Worm (Caenorhabditis elegans): ENCODE measurements around the gene ZC239.17.
"Not testable (repeated sequence)": the region's sequence is repeated elsewhere in the genome, so short reads cannot be mapped to it uniquely, and the experiment has no call there.

The ZC239.17 gene

ce11 chrII:3230422-3230821, 4.7 kb upstream of the ZC239.17 start, which contains the start of gene srh-297:
Gene srh-297, minus strand, starts transcription at chrII:3230522.
- TF ChIP-seq flt-1 (GFP tag; IDR thresholded peaks at IDR 0.05) (no peak), med-1 (GFP tag; optimal IDR thresholded peaks at IDR 0.05; ENCODE audit: insufficient read depth) (no peak), tab-1 (GFP tag; IDR thresholded peaks at IDR 0.05) (no peak), T22C8.4 (GFP tag; IDR thresholded peaks at IDR 0.05) (no peak), klf-2 (GFP tag; conservative IDR thresholded peaks at IDR 0.05) (no peak)

ce11 chrII:3225200-3225599, 480 bp downstream of the ZC239.17 start, which contains the start of gene ZC239.16:
Gene ZC239.16, minus strand, starts transcription at chrII:3225319.
- TF ChIP-seq cog-1 (tag; optimal IDR thresholded peaks at IDR 0.05) (no peak), tab-1 (GFP tag; IDR thresholded peaks at IDR 0.05) (no peak), flt-1 (GFP tag; IDR thresholded peaks at IDR 0.05) (no peak), med-1 (GFP tag; optimal IDR thresholded peaks at IDR 0.05; ENCODE audit: insufficient read depth) (no peak), T22C8.4 (GFP tag; IDR thresholded peaks at IDR 0.05) (no peak), ztf-23 (GFP tag; IDR thresholded peaks at IDR 0.05) (no peak)

ce11 chrII:3224631-3225030, 1.0 kb downstream of the ZC239.17 start, which contains the start of gene ZC239.15:
Gene ZC239.15, minus strand, starts transcription at chrII:3224731.
- TF ChIP-seq T22C8.4 (GFP tag; IDR thresholded peaks at IDR 0.05) (no peak), cog-1 (tag; optimal IDR thresholded peaks at IDR 0.05) (no peak), ztf-29 (GFP tag; IDR thresholded peaks at IDR 0.05) (no peak), med-1 (GFP tag; optimal IDR thresholded peaks at IDR 0.05; ENCODE audit: insufficient read depth) (no peak), tab-1 (GFP tag; IDR thresholded peaks at IDR 0.05) (no peak), ztf-23 (GFP tag; IDR thresholded peaks at IDR 0.05) (no peak), ref-1 (GFP tag; conservative IDR thresholded peaks at IDR 0.05) (no peak), flt-1 (GFP tag; IDR thresholded peaks at IDR 0.05) (no peak), klf-2 (GFP tag; conservative IDR thresholded peaks at IDR 0.05) (no peak)

- no peak for TF ChIP-seq klf-2 (GFP tag; conservative IDR thresholded peaks at IDR 0.05)
- TF ChIP-seq flt-1 (GFP tag; IDR thresholded peaks at IDR 0.05) = no peak
- TF ChIP-seq med-1 (GFP tag; optimal IDR thresholded peaks at IDR 0.05; ENCODE audit: insufficient read depth) = no peak
- no peak for TF ChIP-seq T22C8.4 (GFP tag; IDR thresholded peaks at IDR 0.05)
- TF ChIP-seq ref-1 (GFP tag; conservative IDR thresholded peaks at IDR 0.05) = no peak
- no peak for TF ChIP-seq ztf-23 (GFP tag; IDR thresholded peaks at IDR 0.05)
Observed at ce11 chrII:3222686-3223085, 3.0 kb downstream of the ZC239.17 start, which contains the start of gene ZC239.13. Gene ZC239.13, minus strand, starts transcription at chrII:3222839.

ce11 chrII:3221730-3222129, 4.0 kb downstream of the ZC239.17 start, which contains the start of gene ZC239.14:
Gene ZC239.14, minus strand, starts transcription at chrII:3222034.
- no peak for TF ChIP-seq flt-1 (GFP tag; IDR thresholded peaks at IDR 0.05)
- TF ChIP-seq T22C8.4 (GFP tag; IDR thresholded peaks at IDR 0.05) = no peak
- TF ChIP-seq tab-1 (GFP tag; IDR thresholded peaks at IDR 0.05) = no peak
- no peak for TF ChIP-seq med-1 (GFP tag; optimal IDR thresholded peaks at IDR 0.05; ENCODE audit: insufficient read depth)
- TF ChIP-seq ztf-29 (GFP tag; IDR thresholded peaks at IDR 0.05) = no peak
- no peak for TF ChIP-seq cog-1 (tag; optimal IDR thresholded peaks at IDR 0.05)
- TF ChIP-seq ref-1 (GFP tag; conservative IDR thresholded peaks at IDR 0.05) = no peak
- no peak for TF ChIP-seq klf-2 (GFP tag; conservative IDR thresholded peaks at IDR 0.05)
- TF ChIP-seq ztf-23 (GFP tag; IDR thresholded peaks at IDR 0.05) = no peak

ce11 chrII:3220723-3221122, 5.0 kb downstream of the ZC239.17 start, which contains the start of gene ZC239.22:
Gene ZC239.22, minus strand, starts transcription at chrII:3220823.
- TF ChIP-seq ztf-29 (GFP tag; IDR thresholded peaks at IDR 0.05) (no peak), flt-1 (GFP tag; IDR thresholded peaks at IDR 0.05) (no peak), klf-2 (GFP tag; conservative IDR thresholded peaks at IDR 0.05) (no peak), T22C8.4 (GFP tag; IDR thresholded peaks at IDR 0.05) (no peak), cog-1 (tag; optimal IDR thresholded peaks at IDR 0.05) (no peak), ztf-23 (GFP tag; IDR thresholded peaks at IDR 0.05) (no peak), tab-1 (GFP tag; IDR thresholded peaks at IDR 0.05) (no peak), med-1 (GFP tag; optimal IDR thresholded peaks at IDR 0.05; ENCODE audit: insufficient read depth) (no peak), ref-1 (GFP tag; conservative IDR thresholded peaks at IDR 0.05) (no peak)

ce11 chrII:3215762-3216161, 9.9 kb downstream of the ZC239.17 start, which contains the start of gene ZC239.3:
Gene ZC239.3, plus strand, starts transcription at chrII:3216062.
- TF ChIP-seq flt-1 (GFP tag; IDR thresholded peaks at IDR 0.05); tab-1 (GFP tag; IDR thresholded peaks at IDR 0.05); cog-1 (tag; optimal IDR thresholded peaks at IDR 0.05): not testable (repeated sequence)

- TF ChIP-seq T22C8.4 (GFP tag; IDR thresholded peaks at IDR 0.05) (no peak), ref-1 (GFP tag; conservative IDR thresholded peaks at IDR 0.05) (no peak), flt-1 (GFP tag; IDR thresholded peaks at IDR 0.05) (no peak), med-1 (GFP tag; optimal IDR thresholded peaks at IDR 0.05; ENCODE audit: insufficient read depth) (no peak), tab-1 (GFP tag; IDR thresholded peaks at IDR 0.05) (no peak), cog-1 (tag; optimal IDR thresholded peaks at IDR 0.05) (no peak), ztf-29 (GFP tag; IDR thresholded peaks at IDR 0.05) (no peak), ztf-23 (GFP tag; IDR thresholded peaks at IDR 0.05) (no peak), klf-2 (GFP tag; conservative IDR thresholded peaks at IDR 0.05) (no peak)
Observed at ce11 chrII:3213898-3214297, 11.8 kb downstream of the ZC239.17 start, which contains the start of gene ZC239.4. Gene ZC239.4, plus strand, starts transcription at chrII:3214198.

ce11 chrII:3210365-3210764, 15.3 kb downstream of the ZC239.17 start, which contains the start of gene ZC239.5:
Gene ZC239.5, plus strand, starts transcription at chrII:3210665.
- TF ChIP-seq med-1 (GFP tag; optimal IDR thresholded peaks at IDR 0.05; ENCODE audit: insufficient read depth) (no peak), flt-1 (GFP tag; IDR thresholded peaks at IDR 0.05) (no peak), tab-1 (GFP tag; IDR thresholded peaks at IDR 0.05) (no peak), ztf-23 (GFP tag; IDR thresholded peaks at IDR 0.05) (no peak), ztf-29 (GFP tag; IDR thresholded peaks at IDR 0.05) (no peak), klf-2 (GFP tag; conservative IDR thresholded peaks at IDR 0.05) (no peak), T22C8.4 (GFP tag; IDR thresholded peaks at IDR 0.05) (no peak)

ce11 chrII:3209251-3209650, 16.4 kb downstream of the ZC239.17 start, which contains the start of gene ZC239.6:
Gene ZC239.6, plus strand, starts transcription at chrII:3209631.
- TF ChIP-seq T22C8.4 (GFP tag; IDR thresholded peaks at IDR 0.05) = no peak
- no peak for TF ChIP-seq ztf-23 (GFP tag; IDR thresholded peaks at IDR 0.05)
